Worm (Caenorhabditis elegans) whole organism, midembryonic: ENCODE results near the gene efl-1.

Source experiments
- cog-1 ChIP-seq: sonication (generic microtip); optimal IDR thresholded peaks from 2 replicates; lab custom pipeline; 2016; ENCODE audit warnings: missing genetic modification characterization, missing compliant biosample characterization
- flt-1 ChIP-seq: fragments of 200-800 bp; sonication (Bioruptor generic); IDR thresholded peaks from 2 replicates; pipeline ENCODE4 v1.3.6; 2022; ENCODE audit warnings: missing genetic modification characterization, missing compliant biosample characterization
- tab-1 ChIP-seq: fragments of 200-800 bp; sonication (Bioruptor generic); IDR thresholded peaks from 2 replicates; pipeline ENCODE4 v1.3.6; 2022; ENCODE audit warnings: missing genetic modification characterization, missing compliant biosample characterization
- ztf-29 ChIP-seq: fragments of 200-800 bp; sonication (Bioruptor generic); IDR thresholded peaks from 2 replicates; pipeline ENCODE4 v1.3.6; 2022; ENCODE audit warnings: missing genetic modification reagents, missing genetic modification characterization, missing compliant biosample characterization

DNA sequence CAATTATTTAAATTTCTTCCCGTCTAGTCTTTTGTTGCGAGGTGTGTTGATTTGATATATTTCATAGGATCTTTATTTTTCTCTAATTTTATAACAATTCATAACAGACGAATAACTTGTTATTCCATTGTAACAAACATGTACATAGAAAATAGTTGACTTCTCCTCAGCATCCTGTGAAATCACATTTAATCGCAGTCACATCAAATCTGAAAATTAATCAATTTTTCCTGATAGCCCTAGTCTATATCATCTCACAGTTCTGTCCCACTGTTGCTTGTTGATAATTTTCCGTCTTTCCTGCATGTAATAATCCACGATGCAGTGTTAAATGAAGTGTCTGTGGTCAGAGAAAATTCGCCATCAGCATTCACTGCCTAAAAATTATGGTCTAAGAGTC, 22.3 kb upstream of the efl-1 start:
- TF ChIP-seq cog-1 (tag; lab: Kevin White, UChicago) (no peak), flt-1 (no peak), tab-1 (GFP tag; lab: Robert Waterston, UW) (no peak), ztf-29 (no peak)
